Fruit fly (Drosophila melanogaster) whole organism, embryonic: ENCODE measurements around the gene hob.
A peak's percentile ranks its signal among the peaks of the same experiment; 100 is the strongest.

Experiments
- BEAF-32 ChIP-seq: fragments of 200-800 bp; sonication (Bioruptor generic); optimal IDR thresholded peaks from 3 replicates; lab custom pipeline; 2017; ENCODE audit warnings: missing biosample characterization, missing genetic modification characterization, mild to moderate bottlenecking, moderate library complexity, missing genetic modification reagents
- CG10979 ChIP-seq: fragments of 200-800 bp; sonication (Bioruptor generic); optimal IDR thresholded peaks from 2 replicates; lab custom pipeline; 2018; ENCODE audit warnings: missing biosample characterization, mild to moderate bottlenecking, missing genetic modification characterization, moderate library complexity
- CG11085 ChIP-seq: fragments of 200-800 bp; sonication (Bioruptor generic); IDR thresholded peaks from 2 replicates; pipeline ENCODE4 v1.3.6; 2022; ENCODE audit warnings: missing biosample characterization, missing genetic modification characterization
- CG13287 ChIP-seq: fragments of 200-800 bp; sonication (Bioruptor generic); IDR thresholded peaks from 2 replicates; pipeline ENCODE4 v1.3.6; 2022; ENCODE audit warnings: missing biosample characterization, missing genetic modification characterization; ENCODE audit not compliant: partially characterized antibody
- CG13894 ChIP-seq: fragments of 200-800 bp; sonication (Bioruptor generic); optimal IDR thresholded peaks from 3 replicates; lab custom pipeline; 2018; ENCODE audit warnings: missing biosample characterization, mild to moderate bottlenecking, missing genetic modification characterization, moderate library complexity
- CG14710 ChIP-seq: fragments of 200-800 bp; sonication (Bioruptor generic); optimal IDR thresholded peaks from 3 replicates; lab custom pipeline; 2019; ENCODE audit warnings: missing biosample characterization, mild to moderate bottlenecking, missing genetic modification characterization, moderate library complexity
- CG32767 ChIP-seq: fragments of 200-800 bp; sonication (Bioruptor generic); IDR thresholded peaks from 2 replicates; pipeline ENCODE4 v1.3.6; 2022; ENCODE audit warnings: missing biosample characterization, missing genetic modification characterization
- CG4328 ChIP-seq: fragments of 200-800 bp; sonication (Bioruptor generic); optimal IDR thresholded peaks from 3 replicates; lab custom pipeline; 2017; ENCODE audit warnings: missing biosample characterization, missing genetic modification reagents, missing genetic modification characterization
- CG5953 ChIP-seq: fragments of 200-800 bp; sonication (Bioruptor generic); IDR thresholded peaks from 2 replicates; pipeline ENCODE4 v1.3.6; 2022; ENCODE audit warnings: missing biosample characterization, missing genetic modification characterization
- CG7786 ChIP-seq: fragments of 200-800 bp; sonication (Bioruptor generic); optimal IDR thresholded peaks from 2 replicates; lab custom pipeline; 2016; ENCODE audit warnings: missing biosample characterization, missing genetic modification characterization
- CG7928 ChIP-seq: fragments of 200-800 bp; sonication (Bioruptor generic); optimal IDR thresholded peaks from 2 replicates; lab custom pipeline; 2017; ENCODE audit warnings: missing biosample characterization, mild to moderate bottlenecking, missing genetic modification characterization
- CG7987 ChIP-seq: fragments of 200-800 bp; sonication (Bioruptor generic); optimal IDR thresholded peaks from 2 replicates; lab custom pipeline; 2018; ENCODE audit warnings: missing biosample characterization, mild to moderate bottlenecking, missing genetic modification characterization, moderate library complexity
- CG8478 ChIP-seq: fragments of >200 bp; optimal IDR thresholded peaks from 2 replicates; lab custom pipeline; 2018
- CG9797 ChIP-seq: fragments of 200-800 bp; sonication (Bioruptor generic); optimal IDR thresholded peaks from 3 replicates; lab custom pipeline; 2018; ENCODE audit warnings: missing biosample characterization, mild to moderate bottlenecking, missing genetic modification characterization
- CG9932 ChIP-seq: fragments of 200-800 bp; sonication (Bioruptor generic); IDR thresholded peaks from 2 replicates; pipeline ENCODE4 v1.3.6; 2022; ENCODE audit warnings: missing biosample characterization, missing genetic modification characterization
- D19A ChIP-seq: fragments of 200-800 bp; optimal IDR thresholded peaks from 3 replicates; lab custom pipeline; 2019; ENCODE audit warnings: missing biosample characterization, mild to moderate bottlenecking, missing genetic modification characterization, moderate library complexity
- Doc2 ChIP-seq: fragments of 200-800 bp; sonication (Bioruptor generic); IDR thresholded peaks from 2 replicates; pipeline ENCODE4 v1.3.6; 2022; ENCODE audit warnings: missing biosample characterization, missing genetic modification characterization
- E2f2 ChIP-seq: fragments of 200-800 bp; sonication (Bioruptor generic); IDR thresholded peaks from 2 replicates; pipeline ENCODE4 v1.3.6; 2022; ENCODE audit warnings: missing biosample characterization, missing genetic modification characterization
- Ets65A ChIP-seq: fragments of 200-800 bp; sonication (Bioruptor generic); peaks from one replicate; lab custom pipeline; 2016; ENCODE audit warnings: missing biosample characterization, missing genetic modification characterization
- Hey ChIP-seq: fragments of 200-800 bp; sonication (Bioruptor generic); optimal IDR thresholded peaks from 3 replicates; lab custom pipeline; 2018; ENCODE audit warnings: missing biosample characterization, mild to moderate bottlenecking, missing genetic modification characterization
- HmgZ ChIP-seq: fragments of 200-800 bp; sonication (Bioruptor generic); optimal IDR thresholded peaks from 2 replicates; lab custom pipeline; 2018; ENCODE audit warnings: missing biosample characterization, mild to moderate bottlenecking, missing genetic modification characterization
- Hmx ChIP-seq: fragments of 200-800 bp; sonication (Bioruptor generic); optimal IDR thresholded peaks from 2 replicates; lab custom pipeline; 2016; ENCODE audit warnings: missing biosample characterization, missing genetic modification characterization
- Kr ChIP-seq: fragments of 200-800 bp; sonication (Bioruptor generic); optimal IDR thresholded peaks from 2 replicates; lab custom pipeline; 2017; ENCODE audit warnings: missing biosample characterization, mild to moderate bottlenecking, missing genetic modification characterization
- MBD-R2 ChIP-seq: fragments of 200-800 bp; sonication (Bioruptor generic); IDR thresholded peaks from 2 replicates; pipeline ENCODE4 v1.3.6; 2022; ENCODE audit warnings: missing biosample characterization, missing genetic modification characterization
- Max ChIP-seq: fragments of 200-800 bp; sonication (Bioruptor generic); optimal IDR thresholded peaks from 2 replicates; lab custom pipeline; 2016; ENCODE audit warnings: missing biosample characterization, mild to moderate bottlenecking, missing genetic modification characterization
- NC2α ChIP-seq: fragments of 200-800 bp; sonication (Bioruptor generic); optimal IDR thresholded peaks from 2 replicates; lab custom pipeline; 2016; ENCODE audit warnings: missing biosample characterization, missing genetic modification characterization
- Nf-YA ChIP-seq: fragments of 200-800 bp; sonication (Bioruptor generic); IDR thresholded peaks from 2 replicates; pipeline ENCODE4 v1.3.6; 2022; ENCODE audit warnings: missing biosample characterization, missing genetic modification characterization
- Nf-YB ChIP-seq: fragments of 200-800 bp; sonication (Bioruptor generic); optimal IDR thresholded peaks from 3 replicates; lab custom pipeline; 2019; ENCODE audit warnings: missing biosample characterization, mild to moderate bottlenecking, missing genetic modification characterization, moderate library complexity
- Ptx1 ChIP-seq: fragments of 200-800 bp; sonication (Bioruptor generic); IDR thresholded peaks from 2 replicates; pipeline ENCODE4 v1.3.6; 2022; ENCODE audit warnings: missing biosample characterization, missing genetic modification characterization
- Taf1 ChIP-seq: fragments of 200-800 bp; sonication (Bioruptor generic); IDR thresholded peaks from 2 replicates; pipeline ENCODE4 v1.3.6; 2022; ENCODE audit warnings: missing biosample characterization, missing genetic modification characterization
- Xrp1 ChIP-seq: fragments of 200-800 bp; sonication (Bioruptor generic); IDR thresholded peaks from 2 replicates; pipeline ENCODE4 v1.3.6; 2022; ENCODE audit warnings: missing biosample characterization, missing genetic modification characterization
- ase ChIP-seq: fragments of 200-800 bp; sonication (Bioruptor generic); IDR thresholded peaks from 3 replicates; pipeline ENCODE4 v1.3.6; 2022; ENCODE audit warnings: missing biosample characterization, missing genetic modification characterization
- bigmax ChIP-seq: fragments of 200-800 bp; sonication (Bioruptor generic); optimal IDR thresholded peaks from 2 replicates; lab custom pipeline; 2018; ENCODE audit warnings: missing biosample characterization, mild to moderate bottlenecking, missing genetic modification characterization
- crp ChIP-seq, 2 experiments: fragments of 200-800 bp; sonication (Bioruptor generic); optimal IDR thresholded peaks; 2 replicates in 1 of 2; 3 replicates in 1 of 2; lab custom pipeline; 2017; ENCODE audit warnings: missing biosample characterization in 2 of 2, missing genetic modification characterization in 2 of 2, mild to moderate bottlenecking in 1 of 2, moderate library complexity in 1 of 2
- disco-r ChIP-seq: fragments of 200-800 bp; sonication (Bioruptor generic); optimal IDR thresholded peaks from 2 replicates; lab custom pipeline; 2016; ENCODE audit warnings: missing biosample characterization, missing genetic modification characterization
- eve ChIP-seq, 2 experiments: fragments of >200 bp; optimal IDR thresholded peaks; 2 replicates each; lab custom pipeline; 2017; ENCODE audit warnings: missing biosample characterization in 2 of 2, missing genetic modification characterization in 2 of 2
- fd3F ChIP-seq: fragments of 200-800 bp; sonication (Bioruptor generic); optimal IDR thresholded peaks from 2 replicates; lab custom pipeline; 2018; ENCODE audit warnings: missing biosample characterization, mild to moderate bottlenecking, missing genetic modification characterization, moderate library complexity
- fd96Cb ChIP-seq: fragments of 200-800 bp; sonication (Bioruptor generic); optimal IDR thresholded peaks from 2 replicates; lab custom pipeline; 2018; ENCODE audit warnings: missing biosample characterization, mild to moderate bottlenecking, missing genetic modification characterization, moderate library complexity
- ftz-f1 ChIP-seq: fragments of 200-800 bp; sonication (Bioruptor generic); optimal IDR thresholded peaks from 2 replicates; lab custom pipeline; 2016; ENCODE audit warnings: missing biosample characterization, missing genetic modification characterization
- gro ChIP-seq: fragments of 200-800 bp; sonication (Bioruptor generic); optimal IDR thresholded peaks from 2 replicates; lab custom pipeline; 2016; ENCODE audit warnings: missing biosample characterization, missing genetic modification characterization
- mld ChIP-seq: fragments of 200-800 bp; sonication (Bioruptor generic); IDR thresholded peaks from 3 replicates; pipeline ENCODE4 v1.3.6; 2022; ENCODE audit warnings: missing biosample characterization, missing genetic modification characterization; ENCODE audit not compliant: partially characterized antibody
- org-1 ChIP-seq: fragments of 200-800 bp; sonication (Bioruptor generic); optimal IDR thresholded peaks from 2 replicates; lab custom pipeline; 2017; ENCODE audit warnings: missing biosample characterization, missing genetic modification characterization
- pzg ChIP-seq: fragments of 200-800 bp; sonication (Bioruptor generic); optimal IDR thresholded peaks from 3 replicates; lab custom pipeline; 2018; ENCODE audit warnings: missing biosample characterization, mild to moderate bottlenecking, missing genetic modification characterization, moderate library complexity
- sens-2 ChIP-seq: fragments of 200-800 bp; sonication (Bioruptor generic); IDR thresholded peaks from 2 replicates; pipeline ENCODE4 v1.3.6; 2022; ENCODE audit warnings: missing biosample characterization, missing genetic modification characterization
- stwl ChIP-seq: fragments of 200-800 bp; sonication (Bioruptor generic); optimal IDR thresholded peaks from 3 replicates; lab custom pipeline; 2018; ENCODE audit warnings: missing biosample characterization, mild to moderate bottlenecking, missing genetic modification characterization, moderate library complexity
- usp ChIP-seq: fragments of >200 bp; optimal IDR thresholded peaks from 2 replicates; lab custom pipeline; 2017; ENCODE audit warnings: missing biosample characterization, missing genetic modification characterization
- vnd ChIP-seq: fragments of 200-800 bp; sonication (Bioruptor generic); IDR thresholded peaks from 3 replicates; pipeline ENCODE4 v1.3.6; 2022; ENCODE audit warnings: missing biosample characterization, missing genetic modification characterization; ENCODE audit not compliant: partially characterized antibody
- vvl ChIP-seq: fragments of 200-800 bp; sonication (Bioruptor generic); IDR thresholded peaks from 2 replicates; pipeline ENCODE4 v1.3.6; 2022; ENCODE audit warnings: missing biosample characterization, missing genetic modification characterization
- zfh2 ChIP-seq: fragments of 200-800 bp; sonication (Bioruptor generic); optimal IDR thresholded peaks from 2 replicates; lab custom pipeline; 2016; ENCODE audit warnings: missing biosample characterization, missing genetic modification characterization

Gene hob

DNA sequence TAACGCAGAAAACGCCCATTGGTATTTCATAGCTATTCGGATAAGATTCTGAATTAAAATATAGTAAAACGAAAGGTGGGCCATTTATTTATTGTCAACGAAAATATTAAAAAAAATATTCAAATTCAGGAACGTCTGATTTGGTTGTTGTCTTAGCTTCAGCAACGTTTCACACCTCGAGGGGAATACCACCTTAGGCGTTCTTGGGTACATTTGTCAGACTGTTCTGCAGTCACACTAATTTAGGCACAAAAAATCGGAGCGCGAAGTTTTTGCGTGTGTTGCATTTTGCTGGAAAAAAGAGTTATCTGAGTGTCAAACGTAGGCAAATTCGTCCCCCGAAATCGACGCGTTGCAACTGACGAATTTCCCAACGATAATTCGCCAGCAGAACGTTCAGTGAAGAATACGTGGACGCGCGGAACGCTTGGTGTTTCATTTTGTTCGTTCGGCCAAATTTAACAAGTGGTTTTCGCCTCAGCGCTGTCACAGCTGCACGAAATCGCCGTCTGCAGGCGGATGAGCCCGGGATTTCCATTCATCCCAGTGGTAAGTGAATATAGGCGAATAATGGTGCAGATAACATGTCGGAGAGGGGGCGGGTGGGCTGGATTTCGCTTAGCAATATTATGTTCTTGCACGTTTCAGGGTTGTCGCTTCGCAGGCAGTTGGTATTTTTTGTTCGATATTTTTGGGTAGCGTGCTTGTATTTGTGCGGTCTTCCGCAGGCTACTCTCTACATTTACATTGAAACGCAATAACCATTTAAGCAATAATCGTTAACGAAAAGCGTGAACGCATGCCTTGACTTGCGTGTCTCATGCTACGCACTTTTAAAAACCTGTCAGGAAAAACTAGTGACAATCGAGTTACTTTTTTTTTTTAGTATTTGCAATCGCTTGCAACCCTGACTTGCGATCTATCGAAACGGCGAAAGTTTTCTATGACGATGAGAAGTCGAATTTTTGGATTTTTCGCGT, 6.3 kb upstream of the hob start, which contains the start of gene Larp4B (continued):
- peak; percentile 89 for TF ChIP-seq Ets65A (GFP tag; lab: Kevin White, UChicago)
- no peak for TF ChIP-seq CG11085 (GFP tag; lab: Robert Waterston, UW)
- no peak for TF ChIP-seq fd3F (GFP tag; lab: Kevin White, UChicago)
- no peak for TF ChIP-seq CG4328 (GFP tag; lab: Kevin White, UChicago)
- TF ChIP-seq CG9797 (GFP tag; lab: Kevin White, UChicago): peak; percentile 82
- TF ChIP-seq bigmax (GFP tag; lab: Kevin White, UChicago): peak; percentile 19
- TF ChIP-seq gro (GFP tag; lab: Kevin White, UChicago): peak; percentile 45
- no peak for TF ChIP-seq Hmx (GFP tag; lab: Kevin White, UChicago)
- peak; percentile 41 for TF ChIP-seq CG7928 (GFP tag; lab: Kevin White, UChicago)
- no peak for TF ChIP-seq ftz-f1 (GFP tag; lab: Kevin White, UChicago)
- TF ChIP-seq crp (GFP tag; optimal IDR thresholded peaks at IDR 0.05; lab: Kevin White, UChicago): peak in 1 of 2 experiments; percentile 40
- TF ChIP-seq HmgZ (tag; lab: Kevin White, UChicago): peak; percentile 61
- peak; percentile 71 for TF ChIP-seq vnd
- peak; percentile 55 for TF ChIP-seq disco-r (GFP tag; lab: Kevin White, UChicago)
- TF ChIP-seq Nf-YA: no peak
- peak; percentile 22 for TF ChIP-seq Max (GFP tag; lab: Kevin White, UChicago)
- peak; percentile 50 for TF ChIP-seq CG9932
- TF ChIP-seq BEAF-32: peak; percentile 83
- peak; percentile 72 for TF ChIP-seq stwl (tag; lab: Kevin White, UChicago)
- peak; percentile 23; the same call in 1 of the 2 replicates for TF ChIP-seq MBD-R2 (GFP tag; lab: Robert Waterston, UW)
- no peak for TF ChIP-seq CG7786 (GFP tag; lab: Kevin White, UChicago)
- no peak for TF ChIP-seq eve (GFP tag; optimal IDR thresholded peaks at IDR 0.05; lab: Kevin White, UChicago)
- TF ChIP-seq pzg (GFP tag; lab: Kevin White, UChicago): peak; percentile 89
- no peak for TF ChIP-seq usp (GFP tag; lab: Kevin White, UChicago)
- no peak for TF ChIP-seq fd96Cb (tag; lab: Kevin White, UChicago)
- TF ChIP-seq ase: no peak
- TF ChIP-seq Taf1: no peak
- no peak for TF ChIP-seq CG5953 (GFP tag; lab: Robert Waterston, UW)
- no peak for TF ChIP-seq Kr (GFP tag; lab: Kevin White, UChicago)
- peak; percentile 43 for TF ChIP-seq CG14710 (tag; lab: Kevin White, UChicago)
- TF ChIP-seq Doc2: no peak
- no peak for TF ChIP-seq CG13894
- TF ChIP-seq CG32767 (GFP tag; lab: Robert Waterston, UW): no peak
- no peak for TF ChIP-seq Ptx1 (GFP tag; lab: Robert Waterston, UW)
- TF ChIP-seq D19A (tag; lab: Kevin White, UChicago): no peak
- TF ChIP-seq Nf-YB: no peak
- TF ChIP-seq CG10979: no peak
- TF ChIP-seq Xrp1 (GFP tag; lab: Robert Waterston, UW): peak; percentile 7; the same call in 1 of the 2 replicates
- TF ChIP-seq mld (GFP tag; lab: Robert Waterston, UW): 0 out of 3 replicates have a peak, but pooled peaks have one; percentile 39
- TF ChIP-seq zfh2: peak; percentile 35
- peak; percentile 56 for TF ChIP-seq CG8478 (lab: Kevin White, UChicago)
- peak; percentile 84 for TF ChIP-seq vvl (GFP tag; lab: Robert Waterston, UW)
- no peak for TF ChIP-seq Hey (tag; lab: Kevin White, UChicago)
- peak; percentile 23 for TF ChIP-seq CG7987 (GFP tag; lab: Kevin White, UChicago)
- no peak for TF ChIP-seq NC2α (GFP tag; lab: Kevin White, UChicago)
- TF ChIP-seq E2f2 (GFP tag; lab: Robert Waterston, UW): peak; percentile 79
- no peak for TF ChIP-seq sens-2 (GFP tag; lab: Robert Waterston, UW)
- peak; percentile 72 for TF ChIP-seq CG13287 (GFP tag; lab: Robert Waterston, UW)
- no peak for TF ChIP-seq org-1
